Fruit fly (Drosophila melanogaster): ENCODE data around the gene CG9919.

The CG9919 gene

DNA sequence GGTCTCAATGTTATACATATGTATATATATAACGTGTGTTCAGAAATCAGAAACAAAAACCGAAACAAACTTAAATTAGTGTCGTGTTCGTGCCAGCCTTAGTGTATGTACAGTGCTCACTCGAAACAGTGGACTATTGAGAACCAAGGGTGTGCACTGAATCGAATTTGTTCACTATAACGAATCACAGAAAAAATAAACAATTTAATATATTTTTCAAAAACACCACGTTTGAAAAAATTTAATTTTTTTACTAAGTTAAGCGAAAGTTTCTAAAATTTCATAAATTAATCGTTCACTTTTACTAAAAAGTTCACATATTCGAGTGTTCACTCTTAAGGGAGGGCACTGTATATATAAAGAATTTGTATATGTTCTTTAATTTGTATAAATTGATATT is 45.4 kb downstream of the CG9919 start (continued):
- TF ChIP-seq CG10631 (GFP tag; optimal IDR thresholded peaks at IDR 0.05) (peak; percentile 11), Sox15 (GFP tag; optimal IDR thresholded peaks at IDR 0.05) (no peak), Hr38 (GFP tag; optimal IDR thresholded peaks at IDR 0.05) (no peak), Smox (GFP tag; optimal IDR thresholded peaks at IDR 0.05) (peak; percentile 34), OdsH (GFP tag; optimal IDR thresholded peaks at IDR 0.05) (peak; percentile 38), CG6276 (GFP tag; optimal IDR thresholded peaks at IDR 0.05) (no peak), Hr39 (GFP tag; optimal IDR thresholded peaks at IDR 0.05) (peak; percentile 26), CG15336 (GFP tag; IDR thresholded peaks at IDR 0.05) (no peak), Eip93F (GFP tag; optimal IDR thresholded peaks at IDR 0.05) (no peak), CG6854 (GFP tag; optimal IDR thresholded peaks at IDR 0.05) (no peak), ss (GFP tag; optimal IDR thresholded peaks at IDR 0.05) (no peak), Hr4 (GFP tag; optimal IDR thresholded peaks at IDR 0.05) (peak; percentile 9), CG6808 (GFP tag; optimal IDR thresholded peaks at IDR 0.05) (no peak), fkh (GFP tag; optimal IDR thresholded peaks at IDR 0.05) (no peak), Eip75B (GFP tag; optimal IDR thresholded peaks at IDR 0.05) (peak; percentile 18), CG7368 (GFP tag; optimal IDR thresholded peaks at IDR 0.05) (no peak)

DNA sequence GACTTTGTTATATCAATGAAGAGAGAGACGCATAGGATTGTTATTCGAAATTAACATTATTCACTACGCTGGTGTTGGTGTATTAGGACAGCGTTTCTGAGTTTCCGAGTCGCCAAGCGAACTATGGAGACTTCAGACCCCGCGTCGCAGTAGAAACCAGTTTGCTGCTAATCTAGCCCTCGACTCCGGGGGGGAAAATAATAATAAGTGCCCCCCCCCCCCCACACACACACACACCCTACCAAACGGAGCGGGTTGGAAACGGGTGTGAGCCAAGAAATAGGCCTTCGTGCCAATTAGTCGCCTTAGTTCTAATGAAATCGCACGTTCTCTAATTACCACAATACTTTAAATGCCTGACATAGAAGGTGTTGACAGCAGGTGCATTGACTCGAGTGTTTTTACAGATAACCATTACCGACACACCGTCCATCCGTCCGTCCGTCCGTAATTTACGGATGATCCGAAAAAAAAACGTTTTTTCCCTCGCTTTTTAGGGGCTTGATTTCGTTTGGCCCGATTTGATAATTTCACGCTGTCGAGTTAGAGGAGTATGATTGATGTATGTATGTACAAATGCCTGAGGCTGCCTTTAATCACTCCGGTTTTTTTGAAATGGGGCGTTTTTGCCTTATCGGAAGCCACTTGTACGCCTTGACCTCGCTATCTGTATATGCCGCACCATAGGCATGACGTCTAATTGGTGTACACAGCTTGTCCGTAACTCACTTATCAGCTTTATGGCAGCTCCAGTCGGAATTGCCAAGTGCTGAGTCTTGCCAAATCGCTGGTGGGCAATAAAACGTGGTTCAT is 48.6 kb downstream of the CG9919 start:
- TF ChIP-seq lz (GFP tag; optimal IDR thresholded peaks at IDR 0.05) (no peak), net (GFP tag; optimal IDR thresholded peaks at IDR 0.05) (no peak), Smox (GFP tag; optimal IDR thresholded peaks at IDR 0.05) (no peak), spab (GFP tag; optimal IDR thresholded peaks at IDR 0.05) (no peak), Blimp-1 (GFP tag; optimal IDR thresholded peaks at IDR 0.05) (no peak), Eip78C (GFP tag) (peak; percentile 20), svp (GFP tag) (peak; percentile 93), fkh (GFP tag; optimal IDR thresholded peaks at IDR 0.05) (peak; percentile 34), esn (GFP tag; optimal IDR thresholded peaks at IDR 0.05) (no peak), CG31627 (GFP tag; optimal IDR thresholded peaks at IDR 0.05) (no peak), CG32006 (GFP tag; optimal IDR thresholded peaks at IDR 0.05) (no peak), CG8319 (GFP tag; optimal IDR thresholded peaks at IDR 0.05) (no peak), CG6808 (GFP tag; optimal IDR thresholded peaks at IDR 0.05) (no peak), dsx (GFP tag; optimal IDR thresholded peaks at IDR 0.05; ENCODE audit: poor library complexity, severe bottlenecking) (no peak), CG10669 (GFP tag; optimal IDR thresholded peaks at IDR 0.05) (no peak), CG7368 (GFP tag; optimal IDR thresholded peaks at IDR 0.05) (no peak), Sox14 (GFP tag; optimal IDR thresholded peaks at IDR 0.05) (no peak), Ets21C (GFP tag; optimal IDR thresholded peaks at IDR 0.05) (no peak), achi (GFP tag; optimal IDR thresholded peaks at IDR 0.05) (no peak), CG9139 (GFP tag; optimal IDR thresholded peaks at IDR 0.05) (no peak), vri (GFP tag; optimal IDR thresholded peaks at IDR 0.05) (peak; percentile 78), Lpt (GFP tag; optimal IDR thresholded peaks at IDR 0.05) (no peak), Sox102F (GFP tag; optimal IDR thresholded peaks at IDR 0.05) (no peak), fd59A (GFP tag; optimal IDR thresholded peaks at IDR 0.05) (no peak)

DNA sequence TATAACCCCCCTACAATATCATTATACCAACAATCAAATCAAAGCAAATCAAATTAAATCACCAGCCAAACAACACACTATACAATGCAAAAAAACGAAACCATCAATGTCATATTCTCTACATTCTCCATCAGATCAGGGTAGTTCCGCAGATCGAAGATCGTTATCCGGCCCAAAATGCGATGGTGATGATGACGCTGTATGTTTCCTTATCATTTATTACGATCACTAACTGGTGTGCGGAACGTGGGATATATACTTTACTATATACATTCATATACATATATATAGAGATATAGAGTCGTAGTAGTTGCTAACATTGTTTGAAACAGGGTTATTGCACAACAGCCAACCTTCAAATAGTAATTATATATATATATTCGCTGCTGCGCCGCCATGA is 49.3 kb downstream of the CG9919 start:
- TF ChIP-seq Gug (GFP tag; IDR thresholded peaks at IDR 0.05), result no peak
- TF ChIP-seq CG8119 (GFP tag; IDR thresholded peaks at IDR 0.05), result no peak
- TF ChIP-seq CG6276 (GFP tag; optimal IDR thresholded peaks at IDR 0.05), result no peak
- TF ChIP-seq Sox14 (GFP tag; optimal IDR thresholded peaks at IDR 0.05), result no peak
- TF ChIP-seq achi (GFP tag; optimal IDR thresholded peaks at IDR 0.05), result no peak
- TF ChIP-seq CG16779 (tag; optimal IDR thresholded peaks at IDR 0.05), result no peak
- TF ChIP-seq CG6854 (GFP tag; optimal IDR thresholded peaks at IDR 0.05), result no peak
- no peak for TF ChIP-seq ss (GFP tag; optimal IDR thresholded peaks at IDR 0.05)
- TF ChIP-seq CG32006 (GFP tag; optimal IDR thresholded peaks at IDR 0.05), result no peak
- TF ChIP-seq dac (GFP tag; optimal IDR thresholded peaks at IDR 0.05), result no peak
- no peak for TF ChIP-seq CG34406 (GFP tag; optimal IDR thresholded peaks at IDR 0.05)
- TF ChIP-seq lz (GFP tag; optimal IDR thresholded peaks at IDR 0.05), result no peak
- TF ChIP-seq Met (GFP tag; optimal IDR thresholded peaks at IDR 0.05), result no peak
- TF ChIP-seq Eip75B (GFP tag; optimal IDR thresholded peaks at IDR 0.05), result no peak
- no peak for TF ChIP-seq cyc (GFP tag; optimal IDR thresholded peaks at IDR 0.05)
- TF ChIP-seq dsx (GFP tag; optimal IDR thresholded peaks at IDR 0.05; ENCODE audit: poor library complexity, severe bottlenecking), result no peak
- no peak for TF ChIP-seq Hr39 (GFP tag; optimal IDR thresholded peaks at IDR 0.05)
